Worm (Caenorhabditis elegans) whole organism, L2 larva: ENCODE results near the gene C33E10.1.
"Not testable (repeated sequence)": the region's sequence is repeated elsewhere in the genome, so short reads cannot be mapped to it uniquely, and the experiment has no call there.

Source experiments
- F13H6.1 ChIP-seq: sonication (generic microtip); optimal IDR thresholded peaks from 2 replicates; lab custom pipeline; 2016; ENCODE audit warnings: missing genetic modification characterization, missing compliant biosample characterization
- R02D3.7 ChIP-seq: fragments of 150-350 bp; optimal IDR thresholded peaks from 2 replicates; lab custom pipeline; 2014; ENCODE audit warnings: missing biosample characterization, missing genetic modification characterization
- Y55F3AM.14 ChIP-seq: fragments of 200-800 bp; sonication (Bioruptor generic); optimal IDR thresholded peaks from 2 replicates; lab custom pipeline; 2018; ENCODE audit warnings: mild to moderate bottlenecking, missing genetic modification characterization, missing compliant biosample characterization
- ZK546.5 ChIP-seq: sonication (generic microtip); optimal IDR thresholded peaks from 2 replicates; lab custom pipeline; 2017; ENCODE audit warnings: missing biosample characterization, missing genetic modification characterization
- aly-2 ChIP-seq: fragments of 150-350 bp; optimal IDR thresholded peaks from 2 replicates; lab custom pipeline; 2014; ENCODE audit warnings: missing biosample characterization, missing genetic modification characterization
- ama-1 ChIP-seq: fragments of 150-350 bp; optimal IDR thresholded peaks from 2 replicates; lab custom pipeline; 2018; ENCODE audit warnings: inconsistent platforms
- crh-2 ChIP-seq: sonication (generic microtip); optimal IDR thresholded peaks from 2 replicates; lab custom pipeline; 2017; ENCODE audit warnings: missing biosample characterization, missing genetic modification characterization
- dmd-4 ChIP-seq: sonication (generic microtip); optimal IDR thresholded peaks from 2 replicates; lab custom pipeline; 2017; ENCODE audit warnings: missing biosample characterization, missing genetic modification characterization
- egl-27 ChIP-seq: sonication (generic microtip); optimal IDR thresholded peaks from 3 replicates; lab custom pipeline; 2017; ENCODE audit warnings: missing biosample characterization, missing genetic modification reagents, missing genetic modification characterization
- elt-1 ChIP-seq: fragments of 150-350 bp; optimal IDR thresholded peaks from 2 replicates; lab custom pipeline; 2014; ENCODE audit warnings: missing biosample characterization, missing genetic modification characterization
- elt-3 ChIP-seq: sonication (generic microtip); optimal IDR thresholded peaks from 2 replicates; lab custom pipeline; 2017; ENCODE audit warnings: missing biosample characterization, missing genetic modification characterization
- fos-1 ChIP-seq: fragments of 150-350 bp; optimal IDR thresholded peaks from 2 replicates; lab custom pipeline; 2014; ENCODE audit warnings: missing biosample characterization, missing genetic modification characterization
- gmeb-1 ChIP-seq: fragments of 150-350 bp; optimal IDR thresholded peaks from 2 replicates; lab custom pipeline; 2014; ENCODE audit warnings: missing biosample characterization, missing genetic modification characterization
- lin-13 ChIP-seq: fragments of 150-350 bp; optimal IDR thresholded peaks from 2 replicates; lab custom pipeline; 2014; ENCODE audit warnings: missing biosample characterization, missing genetic modification reagents, missing genetic modification characterization
- lsy-2 ChIP-seq, 2 experiments: fragments of 150-350 bp in 1 of 2; sonication (generic microtip) in 1 of 2; optimal IDR thresholded peaks; 2 replicates each; lab custom pipeline; 2014 to 2017; ENCODE audit warnings: missing biosample characterization in 2 of 2, missing genetic modification characterization in 2 of 2
- mbf-1 ChIP-seq: sonication (generic microtip); optimal IDR thresholded peaks from 2 replicates; lab custom pipeline; 2017; ENCODE audit warnings: missing biosample characterization, missing genetic modification characterization
- mdl-1 ChIP-seq, 2 experiments: fragments of 150-350 bp in 1 of 2; sonication (generic microtip) in 1 of 2; optimal IDR thresholded peaks; 2 replicates each; lab custom pipeline; 2017; ENCODE audit warnings: missing biosample characterization in 2 of 2, missing genetic modification characterization in 2 of 2
- nhr-11 ChIP-seq: fragments of 150-350 bp; optimal IDR thresholded peaks from 2 replicates; lab custom pipeline; 2014; ENCODE audit warnings: missing biosample characterization, missing genetic modification characterization
- nhr-129 ChIP-seq: fragments of 150-350 bp; optimal IDR thresholded peaks from 2 replicates; lab custom pipeline; 2014; ENCODE audit warnings: missing biosample characterization, missing genetic modification characterization
- nhr-21 ChIP-seq: fragments of 150-350 bp; optimal IDR thresholded peaks from 2 replicates; lab custom pipeline; 2014; ENCODE audit warnings: missing biosample characterization, missing genetic modification characterization
- nhr-23 ChIP-seq: fragments of 150-350 bp; optimal IDR thresholded peaks from 2 replicates; lab custom pipeline; 2014; ENCODE audit warnings: missing biosample characterization, missing genetic modification reagents, missing genetic modification characterization
- nhr-25 ChIP-seq: fragments of 150-350 bp; sonication (generic microtip); optimal IDR thresholded peaks from 3 replicates; lab custom pipeline; 2014; ENCODE audit warnings: missing biosample characterization, missing genetic modification characterization
- nhr-6 ChIP-seq: fragments of 150-350 bp; optimal IDR thresholded peaks from 2 replicates; lab custom pipeline; 2014; ENCODE audit warnings: missing biosample characterization, missing genetic modification characterization
- sem-4 ChIP-seq: fragments of 150-350 bp; optimal IDR thresholded peaks from 2 replicates; lab custom pipeline; 2014; ENCODE audit warnings: missing biosample characterization, missing genetic modification reagents, missing genetic modification characterization
- skn-1 ChIP-seq: sonication (generic microtip); optimal IDR thresholded peaks from 2 replicates; lab custom pipeline; 2017; ENCODE audit warnings: missing biosample characterization, missing genetic modification characterization
- sma-3 ChIP-seq: sonication (generic microtip); optimal IDR thresholded peaks from 2 replicates; lab custom pipeline; 2016; ENCODE audit warnings: missing genetic modification reagents, missing genetic modification characterization, missing compliant biosample characterization
- sma-9 ChIP-seq, 2 experiments: fragments of 150-350 bp in 1 of 2; sonication (generic microtip) in 1 of 2; optimal IDR thresholded peaks; 2 replicates each; lab custom pipeline; 2014 to 2016; ENCODE audit warnings: missing genetic modification characterization in 2 of 2, mild to moderate bottlenecking in 1 of 2, missing biosample characterization in 1 of 2, missing compliant biosample characterization in 1 of 2, missing genetic modification reagents in 1 of 2, moderate library complexity in 1 of 2
- snpc-4 ChIP-seq: fragments of 150-350 bp; optimal IDR thresholded peaks from 2 replicates; lab custom pipeline; 2014; ENCODE audit warnings: missing biosample characterization, missing genetic modification characterization
- unc-39 ChIP-seq: fragments of 150-350 bp; optimal IDR thresholded peaks from 2 replicates; lab custom pipeline; 2014; ENCODE audit warnings: missing biosample characterization, missing genetic modification characterization
- unc-55 ChIP-seq: fragments of 150-350 bp; sonication (generic microtip); optimal IDR thresholded peaks from 3 replicates; lab custom pipeline; 2014; ENCODE audit warnings: missing biosample characterization, missing genetic modification reagents, missing genetic modification characterization
- zag-1 ChIP-seq: fragments of 150-350 bp; optimal IDR thresholded peaks from 2 replicates; lab custom pipeline; 2014; ENCODE audit warnings: missing biosample characterization, missing genetic modification characterization
- ztf-1 ChIP-seq: fragments of 200-800 bp; sonication (Bioruptor generic); conservative IDR thresholded peaks from 2 replicates; pipeline ENCODE4 v1.3.6; 2022; ENCODE audit warnings: missing genetic modification characterization, missing compliant biosample characterization
- ztf-11 ChIP-seq: sonication (generic microtip); optimal IDR thresholded peaks from 2 replicates; lab custom pipeline; 2017; ENCODE audit warnings: missing biosample characterization, missing genetic modification characterization
- ztf-4 ChIP-seq: fragments of 150-350 bp; optimal IDR thresholded peaks from 2 replicates; lab custom pipeline; 2014; ENCODE audit warnings: missing biosample characterization, missing genetic modification characterization

The C33E10.1 gene

DNA sequence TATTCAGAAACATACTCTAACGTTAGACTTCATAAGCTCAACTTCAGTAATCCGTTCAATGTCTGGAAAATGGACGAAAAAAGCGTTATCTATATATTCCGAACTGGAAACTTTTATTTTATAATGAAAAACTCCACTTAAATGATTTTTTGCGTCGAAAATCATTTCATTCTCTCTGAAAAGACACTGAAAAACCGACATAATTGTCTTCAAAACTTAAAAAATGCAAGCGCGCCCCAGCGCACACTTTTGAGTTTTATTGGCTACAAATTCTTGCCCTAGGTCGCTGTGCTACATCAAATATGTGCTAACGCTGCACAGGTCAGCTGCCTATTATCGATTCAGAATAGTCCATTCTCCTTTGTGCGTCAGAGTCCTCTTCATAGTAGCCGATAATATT lies at the start of gene C33E10.1:
TSS of gene C33E10.1 (plus strand) at position 301 of the 400 bp plus-strand sequence.
- not testable (repeated sequence) for TF ChIP-seq unc-39 (tag; lab: Kevin White, UChicago); nhr-129 (tag; lab: Kevin White, UChicago); ztf-1 (GFP tag; lab: Robert Waterston, UW)

- TF ChIP-seq sma-9 (GFP tag; optimal IDR thresholded peaks at IDR 0.05; lab: Kevin White, UChicago) (peak; percentile 10), fos-1 (peak; percentile 63)
- not testable (repeated sequence) for TF ChIP-seq sma-9 (tag; optimal IDR thresholded peaks at IDR 0.05; lab: Kevin White, UChicago)
Measured at ce11 chrX:17255750-17256149, 49.3 kb upstream of the C33E10.1 start.

ce11 chrX:17256769-17257168 lies 48.3 kb upstream of the C33E10.1 start, which contains the start of gene Y40C7B.4:
Gene Y40C7B.4, minus strand, starts transcription at chrX:17256787.
- TF ChIP-seq mbf-1 (tag; lab: Kevin White, UChicago) (no peak), sma-3 (GFP tag; lab: Kevin White, UChicago) (peak; percentile 41), nhr-6 (no peak), elt-1 (tag; lab: Kevin White, UChicago) (no peak), sma-9 (GFP tag; optimal IDR thresholded peaks at IDR 0.05; lab: Kevin White, UChicago) (peak; percentile 89), sma-9 (tag; optimal IDR thresholded peaks at IDR 0.05; lab: Kevin White, UChicago) (no peak), crh-2 (tag; lab: Kevin White, UChicago) (peak; percentile 23), fos-1 (peak; percentile 93), nhr-11 (tag; lab: Kevin White, UChicago) (no peak), ztf-11 (tag; lab: Kevin White, UChicago) (no peak), Y55F3AM.14 (GFP tag; lab: Kevin White, UChicago) (no peak), gmeb-1 (peak; percentile 1), nhr-23 (no peak), aly-2 (tag; lab: Kevin White, UChicago) (no peak), elt-3 (tag; lab: Kevin White, UChicago) (no peak), unc-55 (GFP tag; lab: Kevin White, UChicago) (no peak), mdl-1 (tag; optimal IDR thresholded peaks at IDR 0.05; lab: Kevin White, UChicago) (no peak), sem-4 (no peak), lin-13 (no peak), nhr-25 (no peak)

- TF ChIP-seq zag-1 (tag; lab: Kevin White, UChicago) (no peak), snpc-4 (tag; lab: Kevin White, UChicago) (no peak), ztf-1 (GFP tag; lab: Robert Waterston, UW) (no peak), ztf-4 (tag; lab: Kevin White, UChicago) (no peak), dmd-4 (no peak), Y55F3AM.14 (GFP tag; lab: Kevin White, UChicago) (no peak), egl-27 (no peak), F13H6.1 (tag; lab: Kevin White, UChicago) (no peak), fos-1 (no peak), mbf-1 (tag; lab: Kevin White, UChicago) (no peak)
Measured at ce11 chrX:17288378-17288777, 16.6 kb upstream of the C33E10.1 start.

- TF ChIP-seq nhr-6 = no peak
- TF ChIP-seq ZK546.5 = no peak
- no peak for TF ChIP-seq R02D3.7
- TF ChIP-seq sma-9 (GFP tag; optimal IDR thresholded peaks at IDR 0.05; lab: Kevin White, UChicago) = no peak
- no peak for TF ChIP-seq sma-9 (tag; optimal IDR thresholded peaks at IDR 0.05; lab: Kevin White, UChicago)
- TF ChIP-seq nhr-11 (tag; lab: Kevin White, UChicago) = no peak
- no peak for TF ChIP-seq zag-1 (tag; lab: Kevin White, UChicago)
Measured at ce11 chrX:17294019-17294418, 11.0 kb upstream of the C33E10.1 start.

DNA sequence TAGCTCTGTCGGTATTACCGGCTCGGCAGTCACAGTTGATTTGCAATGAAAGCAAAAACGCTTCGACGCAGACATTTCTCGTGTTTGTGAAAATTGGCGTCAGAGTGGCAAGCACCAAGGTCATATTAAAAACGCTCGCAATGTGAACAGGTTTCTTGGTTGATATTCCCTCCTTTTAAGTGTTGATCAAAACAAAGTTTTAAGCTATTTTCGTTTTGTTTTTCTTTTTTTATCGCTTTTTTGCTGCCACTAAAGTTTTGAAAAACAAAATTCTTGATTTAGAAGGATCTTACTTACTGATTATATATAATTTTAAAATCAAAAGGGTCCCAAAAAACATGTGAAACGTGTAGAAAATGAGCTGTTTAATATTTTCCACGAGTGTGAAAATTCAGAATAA lies 10.3 kb upstream of the C33E10.1 start, which contains the start of gene C33E10.8:
TSS of gene C33E10.8 (minus strand) at position 101 of the 400 bp plus-strand sequence.
- TF ChIP-seq nhr-21 (tag; lab: Kevin White, UChicago) (no peak), unc-55 (GFP tag; lab: Kevin White, UChicago) (no peak), lsy-2 (tag; optimal IDR thresholded peaks at IDR 0.05; lab: Kevin White, UChicago) (no peak), nhr-6 (no peak), ama-1 (lab: Kevin White, UChicago) (no peak), skn-1 (tag; lab: Kevin White, UChicago) (no peak)
